Fruit fly (Drosophila melanogaster) whole organism, embryonic: Measurements from ENCODE around the gene mRpS2.
A peak's percentile ranks its signal among the peaks of the same experiment; 100 is the strongest.

Experiments
- Adf1 ChIP-seq: fragments of 200-800 bp; sonication (Bioruptor generic); IDR thresholded peaks from 2 replicates; pipeline ENCODE4 v1.3.6; 2022; ENCODE audit warnings: missing biosample characterization, missing genetic modification characterization
- Asciz ChIP-seq: fragments of 200-800 bp; sonication (Bioruptor generic); optimal IDR thresholded peaks from 2 replicates; lab custom pipeline; 2017; ENCODE audit warnings: missing biosample characterization, mild to moderate bottlenecking, missing genetic modification characterization, missing genetic modification reagents
- CG10565 ChIP-seq: fragments of 200-800 bp; sonication (Bioruptor generic); optimal IDR thresholded peaks from 3 replicates; lab custom pipeline; 2016; ENCODE audit warnings: missing biosample characterization, mild to moderate bottlenecking, missing genetic modification characterization
- CG10654 ChIP-seq: fragments of 200-800 bp; sonication (Bioruptor generic); optimal IDR thresholded peaks from 2 replicates; lab custom pipeline; 2016; ENCODE audit warnings: missing biosample characterization, missing genetic modification characterization
- CG12071 ChIP-seq: fragments of 200-800 bp; sonication (Bioruptor generic); optimal IDR thresholded peaks from 3 replicates; lab custom pipeline; 2018; ENCODE audit warnings: missing biosample characterization, mild to moderate bottlenecking, missing genetic modification characterization
- CG14710 ChIP-seq: fragments of 200-800 bp; sonication (Bioruptor generic); optimal IDR thresholded peaks from 3 replicates; lab custom pipeline; 2019; ENCODE audit warnings: missing biosample characterization, mild to moderate bottlenecking, missing genetic modification characterization, moderate library complexity
- CG15011 ChIP-seq: fragments of 200-800 bp; sonication (Bioruptor generic); optimal IDR thresholded peaks from 3 replicates; lab custom pipeline; 2018; ENCODE audit warnings: missing biosample characterization, mild to moderate bottlenecking, missing genetic modification characterization
- CG16779 ChIP-seq: fragments of 200-800 bp; sonication (Bioruptor generic); IDR thresholded peaks from 2 replicates; pipeline ENCODE4 v1.3.6; 2022; ENCODE audit warnings: missing biosample characterization, missing genetic modification characterization
- CG16813 ChIP-seq: fragments of 200-800 bp; sonication (Bioruptor generic); IDR thresholded peaks from 3 replicates; pipeline ENCODE4 v1.3.6; 2022; ENCODE audit warnings: missing biosample characterization, missing genetic modification characterization; ENCODE audit not compliant: partially characterized antibody
- CG17568 ChIP-seq: fragments of 200-800 bp; sonication (Bioruptor generic); optimal IDR thresholded peaks from 2 replicates; lab custom pipeline; 2018; ENCODE audit warnings: missing biosample characterization, mild to moderate bottlenecking, missing genetic modification characterization, moderate library complexity
- CG17612 ChIP-seq: fragments of 200-800 bp; sonication (Bioruptor generic); IDR thresholded peaks from 2 replicates; pipeline ENCODE4 v1.3.6; 2022; ENCODE audit warnings: missing biosample characterization, missing genetic modification characterization
- CG17802 ChIP-seq: fragments of 200-800 bp; sonication (Bioruptor generic); optimal IDR thresholded peaks from 2 replicates; lab custom pipeline; 2018; ENCODE audit warnings: missing biosample characterization, mild to moderate bottlenecking, missing genetic modification characterization, moderate library complexity
- CG18262 ChIP-seq: fragments of 200-800 bp; optimal IDR thresholded peaks from 3 replicates; lab custom pipeline; 2019; ENCODE audit warnings: missing biosample characterization, mild to moderate bottlenecking, missing genetic modification characterization, moderate library complexity
- CG32772 ChIP-seq: fragments of 200-800 bp; sonication (Bioruptor generic); IDR thresholded peaks from 2 replicates; pipeline ENCODE4 v1.3.6; 2022; ENCODE audit warnings: missing biosample characterization, missing genetic modification characterization
- CG5245 ChIP-seq: fragments of 200-800 bp; sonication (Bioruptor generic); optimal IDR thresholded peaks from 3 replicates; lab custom pipeline; 2016; ENCODE audit warnings: missing biosample characterization, missing genetic modification characterization
- CG6654 ChIP-seq: fragments of 200-800 bp; sonication (Bioruptor generic); optimal IDR thresholded peaks from 2 replicates; lab custom pipeline; 2017; ENCODE audit warnings: missing biosample characterization, mild to moderate bottlenecking, missing genetic modification characterization
- CG7372 ChIP-seq: fragments of 200-800 bp; sonication (Bioruptor generic); IDR thresholded peaks from 2 replicates; pipeline ENCODE4 v1.3.6; 2022; ENCODE audit warnings: missing biosample characterization, missing genetic modification characterization
- CG7928 ChIP-seq: fragments of 200-800 bp; sonication (Bioruptor generic); optimal IDR thresholded peaks from 2 replicates; lab custom pipeline; 2017; ENCODE audit warnings: missing biosample characterization, mild to moderate bottlenecking, missing genetic modification characterization
- Camta ChIP-seq: fragments of 200-800 bp; sonication (Bioruptor generic); optimal IDR thresholded peaks from 2 replicates; lab custom pipeline; 2016; ENCODE audit warnings: missing biosample characterization, missing genetic modification characterization
- Dp ChIP-seq: fragments of 200-800 bp; sonication (Bioruptor generic); optimal IDR thresholded peaks from 2 replicates; lab custom pipeline; 2018; ENCODE audit warnings: missing biosample characterization, mild to moderate bottlenecking, missing genetic modification characterization, moderate library complexity
- E2f1 ChIP-seq: fragments of 200-800 bp; sonication (Bioruptor generic); IDR thresholded peaks from 2 replicates; pipeline ENCODE4 v1.3.6; 2022; ENCODE audit warnings: missing biosample characterization, missing genetic modification characterization
- Ets65A ChIP-seq: fragments of 200-800 bp; sonication (Bioruptor generic); peaks from one replicate; lab custom pipeline; 2016; ENCODE audit warnings: missing biosample characterization, missing genetic modification characterization
- Fer1 ChIP-seq: fragments of 200-800 bp; sonication (Bioruptor generic); optimal IDR thresholded peaks from 2 replicates; lab custom pipeline; 2017; ENCODE audit warnings: missing biosample characterization, mild to moderate bottlenecking, missing genetic modification characterization
- Gug ChIP-seq: fragments of 200-800 bp; sonication (Bioruptor generic); IDR thresholded peaks from 4 replicates; pipeline ENCODE4 v1.3.6; 2022; ENCODE audit warnings: missing biosample characterization, missing genetic modification characterization
- HLH3B ChIP-seq: fragments of 200-800 bp; sonication (Bioruptor generic); IDR thresholded peaks from 2 replicates; pipeline ENCODE4 v1.3.6; 2022; ENCODE audit warnings: missing biosample characterization, missing genetic modification characterization
- Hr3 ChIP-seq: fragments of 200-800 bp; sonication (Bioruptor generic); optimal IDR thresholded peaks from 3 replicates; lab custom pipeline; 2016; ENCODE audit warnings: missing biosample characterization, missing genetic modification characterization
- Hr51 ChIP-seq, 2 experiments: fragments of 200-800 bp; sonication (Bioruptor generic); optimal IDR thresholded peaks; 2 replicates in 1 of 2; 3 replicates in 1 of 2; lab custom pipeline; 2016 to 2018; ENCODE audit warnings: missing biosample characterization in 2 of 2, missing genetic modification characterization in 2 of 2, mild to moderate bottlenecking in 1 of 2, moderate library complexity in 1 of 2
- NFAT ChIP-seq: fragments of 200-800 bp; sonication (Bioruptor generic); IDR thresholded peaks from 2 replicates; pipeline ENCODE4 v1.3.6; 2022; ENCODE audit warnings: missing biosample characterization, missing genetic modification characterization
- Nf-YC ChIP-seq: fragments of 200-800 bp; optimal IDR thresholded peaks from 3 replicates; lab custom pipeline; 2019; ENCODE audit warnings: missing biosample characterization, mild to moderate bottlenecking, missing genetic modification characterization, moderate library complexity
- PHDP ChIP-seq: fragments of 200-800 bp; sonication (Bioruptor generic); optimal IDR thresholded peaks from 3 replicates; lab custom pipeline; 2018; ENCODE audit warnings: missing biosample characterization, mild to moderate bottlenecking, missing genetic modification characterization, moderate library complexity
- Poxn ChIP-seq: fragments of 200-800 bp; sonication (Bioruptor generic); IDR thresholded peaks from 2 replicates; pipeline ENCODE4 v1.3.6; 2022; ENCODE audit warnings: missing biosample characterization, missing genetic modification characterization
- ash1 ChIP-seq: fragments of 200-800 bp; sonication (Bioruptor generic); optimal IDR thresholded peaks from 2 replicates; lab custom pipeline; 2018; ENCODE audit warnings: missing biosample characterization, mild to moderate bottlenecking, missing genetic modification characterization
- bcd ChIP-seq: fragments of 200-800 bp; sonication (Bioruptor generic); optimal IDR thresholded peaks from 2 replicates; lab custom pipeline; 2017; ENCODE audit warnings: missing biosample characterization, mild to moderate bottlenecking, missing genetic modification characterization
- chn ChIP-seq: fragments of 200-800 bp; sonication (Bioruptor generic); optimal IDR thresholded peaks from 2 replicates; lab custom pipeline; 2016; ENCODE audit warnings: missing biosample characterization, missing genetic modification characterization
- dmrt11E ChIP-seq: fragments of 200-800 bp; sonication (Bioruptor generic); optimal IDR thresholded peaks from 3 replicates; lab custom pipeline; 2018; ENCODE audit warnings: missing biosample characterization, mild to moderate bottlenecking, missing genetic modification characterization, moderate library complexity
- ewg ChIP-seq: fragments of 200-800 bp; sonication (Bioruptor generic); optimal IDR thresholded peaks from 3 replicates; lab custom pipeline; 2017; ENCODE audit warnings: mild to moderate bottlenecking, missing biosample characterization, missing genetic modification reagents, missing genetic modification characterization
- maf-S ChIP-seq: fragments of 200-800 bp; sonication (Bioruptor generic); optimal IDR thresholded peaks from 2 replicates; lab custom pipeline; 2016; ENCODE audit warnings: missing biosample characterization, missing genetic modification characterization
- mam ChIP-seq: fragments of 200-800 bp; sonication (Bioruptor generic); optimal IDR thresholded peaks from 3 replicates; lab custom pipeline; 2016; ENCODE audit warnings: missing biosample characterization, missing genetic modification characterization
- otp ChIP-seq: fragments of 200-800 bp; sonication (Bioruptor generic); IDR thresholded peaks from 3 replicates; pipeline ENCODE4, ENCODE4 v1.3.6; 2022; ENCODE audit warnings: missing biosample characterization, missing genetic modification characterization
- sc ChIP-seq, 3 experiments: fragments of >200 bp in 2 of 3; fragments of 200-800 bp in 1 of 3; sonication (Bioruptor generic) in 1 of 3; optimal IDR thresholded peaks; 2 replicates in 2 of 3; 3 replicates in 1 of 3; lab custom pipeline; 2017; ENCODE audit warnings: mild to moderate bottlenecking in 1 of 3, missing biosample characterization in 1 of 3, missing genetic modification characterization in 1 of 3, missing genetic modification reagents in 1 of 3
- sens-2 ChIP-seq: fragments of 200-800 bp; sonication (Bioruptor generic); IDR thresholded peaks from 2 replicates; pipeline ENCODE4 v1.3.6; 2022; ENCODE audit warnings: missing biosample characterization, missing genetic modification characterization
- slou ChIP-seq: fragments of 200-800 bp; sonication (Bioruptor generic); optimal IDR thresholded peaks from 3 replicates; lab custom pipeline; 2016; ENCODE audit warnings: missing biosample characterization, missing genetic modification characterization
- sug ChIP-seq: fragments of 200-800 bp; optimal IDR thresholded peaks from 2 replicates; lab custom pipeline; 2019; ENCODE audit warnings: missing biosample characterization, mild to moderate bottlenecking, missing genetic modification characterization, moderate library complexity
- tap ChIP-seq: fragments of 200-800 bp; optimal IDR thresholded peaks from 3 replicates; lab custom pipeline; 2019; ENCODE audit warnings: missing biosample characterization, mild to moderate bottlenecking, missing genetic modification characterization, moderate library complexity
- tin ChIP-seq: fragments of 200-800 bp; sonication (Bioruptor generic); optimal IDR thresholded peaks from 3 replicates; lab custom pipeline; 2016; ENCODE audit warnings: missing biosample characterization, missing genetic modification characterization
- tna ChIP-seq: fragments of 200-800 bp; sonication (Bioruptor generic); IDR thresholded peaks from 2 replicates; pipeline ENCODE4 v1.3.6; 2022; ENCODE audit warnings: missing biosample characterization, missing genetic modification characterization; ENCODE audit not compliant: partially characterized antibody
- wdn ChIP-seq: fragments of 200-800 bp; sonication (Bioruptor generic); IDR thresholded peaks from 2 replicates; pipeline ENCODE4 v1.3.6; 2022; ENCODE audit warnings: missing biosample characterization, missing genetic modification characterization
- zfh2 ChIP-seq: fragments of 200-800 bp; sonication (Bioruptor generic); optimal IDR thresholded peaks from 2 replicates; lab custom pipeline; 2016; ENCODE audit warnings: missing biosample characterization, missing genetic modification characterization

Gene mRpS2

dm6 chr2L:4887382-4888219 is 37.4 kb upstream of the mRpS2 start (continued):
- TF ChIP-seq maf-S (GFP tag; lab: Kevin White, UChicago) (no peak), Nf-YC (peak; percentile 4), sens-2 (peak; percentile 50; the same call in 1 of the 2 replicates), CG14710 (tag; lab: Kevin White, UChicago) (peak; percentile 21), Fer1 (GFP tag; lab: Kevin White, UChicago) (peak; percentile 56), Gug (GFP tag; lab: Robert Waterston, UW) (peak; percentile 46; the same call in 2 of the 4 replicates), E2f1 (peak; percentile 67), slou (GFP tag; lab: Kevin White, UChicago) (peak; percentile 1), zfh2 (GFP tag; lab: Kevin White, UChicago) (peak; percentile 8), bcd (GFP tag; lab: Kevin White, UChicago) (peak; percentile 44), CG5245 (GFP tag; lab: Kevin White, UChicago) (peak; percentile 47), CG15011 (GFP tag; lab: Kevin White, UChicago) (peak; percentile 32), dmrt11E (tag; lab: Kevin White, UChicago) (peak; percentile 66), chn (peak; percentile 51), Poxn (no peak), CG17568 (GFP tag; lab: Kevin White, UChicago) (peak; percentile 21), mam (GFP tag; lab: Kevin White, UChicago) (peak; percentile 30), sc (optimal IDR thresholded peaks at IDR 0.05; lab: Kevin White, UChicago) (no peak), sc (GFP tag; optimal IDR thresholded peaks at IDR 0.05; lab: Kevin White, UChicago) (peak; percentile 23), CG17802 (tag; lab: Kevin White, UChicago) (peak; percentile 22), wdn (peak; percentile 49; the same call in 1 of the 2 replicates), Ets65A (GFP tag; lab: Kevin White, UChicago) (peak; percentile 88), ash1 (GFP tag; lab: Kevin White, UChicago) (no peak), CG16779 (GFP tag; lab: Robert Waterston, UW) (no peak), CG18262 (tag; lab: Kevin White, UChicago) (peak; percentile 25), Adf1 (GFP tag; lab: Robert Waterston, UW) (peak; percentile 94), CG10654 (peak; percentile 35), tin (peak; percentile 38), CG16813 (no peak), Hr51 (GFP tag; optimal IDR thresholded peaks at IDR 0.05; lab: Kevin White, UChicago) (peak in 1 of 2 experiments; percentile 72), CG12071 (GFP tag; lab: Kevin White, UChicago) (peak; percentile 30), tna (GFP tag; lab: Robert Waterston, UW) (no peak), Hr3 (GFP tag; lab: Kevin White, UChicago) (peak; percentile 25), Camta (GFP tag; lab: Kevin White, UChicago) (peak; percentile 27), tap (tag; lab: Kevin White, UChicago) (peak; percentile 68), sug (tag; lab: Kevin White, UChicago) (no peak), CG10565 (GFP tag; lab: Kevin White, UChicago) (no peak), NFAT (peak; percentile 55; the same call in 1 of the 2 replicates), otp (no peak; the same call in 2 of the 3 replicates), ewg (peak; percentile 36), HLH3B (GFP tag; lab: Robert Waterston, UW) (peak; percentile 66), PHDP (tag; lab: Kevin White, UChicago) (peak; percentile 67), Asciz (peak; percentile 12), CG17612 (GFP tag; lab: Robert Waterston, UW) (peak; percentile 61), CG7372 (GFP tag; lab: Robert Waterston, UW) (peak; percentile 53; the same call in 1 of the 2 replicates), CG7928 (GFP tag; lab: Kevin White, UChicago) (peak; percentile 17), CG6654 (GFP tag; lab: Kevin White, UChicago) (no peak), Dp (GFP tag; lab: Kevin White, UChicago) (no peak), CG32772 (GFP tag; lab: Robert Waterston, UW) (peak; percentile 60)
